Worm (Caenorhabditis elegans) whole organism, L3 larva: ENCODE data around the gene srbc-10.

ENCODE experiments used
- elt-3 ChIP-seq, 3 experiments: fragments of 150-350 bp in 1 of 3; sonication (generic microtip) in 2 of 3; optimal IDR thresholded peaks; 2 replicates in 2 of 3; 4 replicates in 1 of 3; lab custom pipeline; 2014 to 2017; ENCODE audit warnings: missing biosample characterization in 3 of 3, missing genetic modification characterization in 3 of 3
- nhr-76 ChIP-seq: fragments of 150-350 bp; sonication (generic microtip); optimal IDR thresholded peaks from 5 replicates; lab custom pipeline; 2014; ENCODE audit warnings: missing biosample characterization, missing genetic modification characterization
- nhr-77 ChIP-seq: fragments of 150-350 bp; optimal IDR thresholded peaks from 2 replicates; lab custom pipeline; 2014; ENCODE audit warnings: missing biosample characterization, missing genetic modification characterization

- TF ChIP-seq elt-3 (tag; optimal IDR thresholded peaks at IDR 0.05; lab: Kevin White, UChicago) (no peak), nhr-77 (tag; lab: Kevin White, UChicago) (no peak), nhr-76 (tag; lab: Kevin White, UChicago) (no peak)
Observed at ce11 chrV:7532947-7533346, 40.1 kb upstream of the srbc-10 start, which contains the start of gene C54F6.3.
